Fruit fly (Drosophila melanogaster) whole organism: Measurements from ENCODE around the gene Cad99C.

Experiments
- CG8478 ChIP-seq: fragments of >200 bp; optimal IDR thresholded peaks from 2 replicates; lab custom pipeline; 2018; ENCODE audit warnings: inconsistent platforms
- EcR ChIP-seq, 2 experiments: fragments of >200 bp; optimal IDR thresholded peaks; 2 replicates each; lab custom pipeline; 2017; ENCODE audit warnings: missing biosample characterization in 2 of 2, missing genetic modification characterization in 2 of 2, missing genetic modification reagents in 2 of 2
- pan ChIP-seq: fragments of >200 bp; optimal IDR thresholded peaks from 2 replicates; lab custom pipeline; 2017
- psq ChIP-seq: fragments of >200 bp; optimal IDR thresholded peaks from 2 replicates; lab custom pipeline; 2017

DNA sequence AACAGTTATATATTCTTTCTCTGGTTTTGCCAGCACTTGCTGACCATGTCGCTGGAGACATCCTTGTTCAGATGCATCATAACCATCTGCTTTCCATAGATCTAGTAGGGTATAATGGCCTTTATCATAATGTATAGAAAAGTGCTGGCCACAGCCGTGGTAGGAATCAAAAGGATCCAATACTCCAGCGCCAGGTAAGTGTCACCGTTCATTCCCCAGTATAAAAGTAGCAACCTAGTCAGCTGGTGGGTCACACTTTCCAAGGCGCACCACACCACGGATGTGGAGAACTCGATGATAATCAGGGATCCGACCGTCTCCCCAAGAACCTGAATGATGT lies 5.8 kb upstream of the Cad99C start, which contains the start of gene Prtl99C:
- no peak for TF ChIP-seq CG8478 (lab: Kevin White, UChicago)
- TF ChIP-seq pan = no peak
- TF ChIP-seq psq (lab: Kevin White, UChicago) = no peak
- no peak for TF ChIP-seq EcR (GFP tag; optimal IDR thresholded peaks at IDR 0.05; lab: Kevin White, UChicago)
